Worm (Caenorhabditis elegans) whole organism, early embryonic: ENCODE measurements around the gene E02H4.4.

ENCODE experiments used
- B0310.2 ChIP-seq: sonication (generic microtip); optimal IDR thresholded peaks from 2 replicates; lab custom pipeline; 2016; ENCODE audit warnings: mild to moderate bottlenecking, missing genetic modification characterization, missing compliant biosample characterization
- flt-1 ChIP-seq: fragments of 200-800 bp; sonication (Bioruptor generic); IDR thresholded peaks from 2 replicates; pipeline ENCODE4 v1.3.6; 2022; ENCODE audit warnings: missing genetic modification characterization, missing compliant biosample characterization
- hmg-4 ChIP-seq: fragments of 200-800 bp; sonication (Bioruptor generic); optimal IDR thresholded peaks from 2 replicates; lab custom pipeline; 2018; ENCODE audit warnings: mild to moderate bottlenecking, missing genetic modification characterization, missing compliant biosample characterization
- hnd-1 ChIP-seq: sonication (generic microtip); optimal IDR thresholded peaks from 2 replicates; lab custom pipeline; 2016; ENCODE audit warnings: missing genetic modification characterization, missing compliant biosample characterization
- scrt-1 ChIP-seq: fragments of 200-800 bp; sonication (Bioruptor generic); IDR thresholded peaks from 2 replicates; pipeline ENCODE4 v1.3.6; 2022; ENCODE audit warnings: missing genetic modification characterization, missing compliant biosample characterization
- tra-4 ChIP-seq: sonication (generic microtip); optimal IDR thresholded peaks from 2 replicates; lab custom pipeline; 2017; ENCODE audit warnings: missing genetic modification characterization, missing compliant biosample characterization

DNA sequence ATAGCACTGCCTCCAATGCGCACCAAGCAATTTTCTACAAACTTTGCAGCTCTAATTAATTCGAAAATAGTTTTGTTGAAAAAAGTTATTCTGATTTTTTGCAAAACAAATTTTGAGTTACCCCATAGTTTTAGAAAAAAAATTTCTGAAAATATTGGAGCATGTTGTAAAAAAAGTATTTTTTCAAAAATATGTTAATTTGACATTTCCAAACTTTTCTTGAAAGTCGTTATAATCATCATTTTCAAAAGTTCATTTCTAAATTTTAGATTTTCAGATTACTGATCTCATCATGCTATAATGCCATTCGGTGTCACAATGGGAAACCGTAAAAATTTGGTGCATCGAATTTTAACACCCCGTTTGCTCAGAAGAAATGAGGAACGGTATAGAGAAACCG is 10.0 kb downstream of the E02H4.4 start, which contains the start of gene del-1:
- TF ChIP-seq scrt-1 (GFP tag; lab: Robert Waterston, UW) (no peak), hmg-4 (GFP tag; lab: Kevin White, UChicago) (no peak), flt-1 (no peak), tra-4 (tag; lab: Kevin White, UChicago) (no peak), hnd-1 (no peak), B0310.2 (no peak)
